Worm (Caenorhabditis elegans): ENCODE measurements around the gene F53B7.4.

ce11 chrV:10966874-10967273 lies 35.5 kb downstream of the F53B7.4 start:
- no peak for TF ChIP-seq fkh-10 (GFP tag; optimal IDR thresholded peaks at IDR 0.05)
- no peak for TF ChIP-seq ceh-82 (tag; optimal IDR thresholded peaks at IDR 0.05)
- no peak for TF ChIP-seq ztf-11 (tag; optimal IDR thresholded peaks at IDR 0.05)

Data from whole organism, L1 larva.